Comparison of ENCODE assay signal across 8 worm cellular contexts in genomic region chrIV:13272494-13272893, ce11.
TF ChIP-seq lines count a peak whose summit lies in the region.

Gene unc-26 (minus strand): TSS chrIV:13272516.

TF ChIP-seq in whole organism, L1 larva, 84 proteins besides CTCF, POLR2A, EP300 and RAD21 (continues in another document):
- peak; percentile 32 to 45 for TF ChIP-seq lsy-2 (tag; optimal IDR thresholded peaks at IDR 0.05; lab: Kevin White, UChicago)
- TF ChIP-seq egl-13 (tag; optimal IDR thresholded peaks at IDR 0.05; lab: Kevin White, UChicago), result no peak
- peak; percentile 65 for TF ChIP-seq unc-86 (tag; optimal IDR thresholded peaks at IDR 0.05; lab: Kevin White, UChicago)
- TF ChIP-seq nhr-71 (tag; optimal IDR thresholded peaks at IDR 0.05; lab: Kevin White, UChicago), result peak; percentile 53
- TF ChIP-seq swsn-7 (tag; optimal IDR thresholded peaks at IDR 0.05; lab: Kevin White, UChicago), result peak; percentile 46
- TF ChIP-seq ceh-82 (tag; optimal IDR thresholded peaks at IDR 0.05; lab: Kevin White, UChicago), result peak in 1 of 3 experiments; percentile 63
- TF ChIP-seq nhr-20 (tag; optimal IDR thresholded peaks at IDR 0.05; lab: Kevin White, UChicago), result no peak
- TF ChIP-seq efl-1 (optimal IDR thresholded peaks at IDR 0.05; lab: Kevin White, UChicago), result peak; percentile 47 to 60
- TF ChIP-seq efl-1 (GFP tag; optimal IDR thresholded peaks at IDR 0.05 in 1 of 2; lab: Kevin White, UChicago), result no peak
- peak in 1 of 3 experiments; percentile 6 for TF ChIP-seq dpl-1 (GFP tag; optimal IDR thresholded peaks at IDR 0.05; lab: Kevin White, UChicago)
- no peak for TF ChIP-seq lin-39 (tag; optimal IDR thresholded peaks at IDR 0.05; lab: Kevin White, UChicago)

TF ChIP-seq in whole organism, L2 larva, 48 proteins besides CTCF, POLR2A, EP300 and RAD21 (continues in another document):
- TF ChIP-seq Y55F3AM.14 (GFP tag; optimal IDR thresholded peaks at IDR 0.05; lab: Kevin White, UChicago) (no peak), lin-11 (tag; optimal IDR thresholded peaks at IDR 0.05; lab: Kevin White, UChicago) (no peak), unc-55 (GFP tag; optimal IDR thresholded peaks at IDR 0.05; lab: Kevin White, UChicago) (peak; percentile 82), crh-2 (tag; optimal IDR thresholded peaks at IDR 0.05; lab: Kevin White, UChicago) (no peak), unc-39 (tag; optimal IDR thresholded peaks at IDR 0.05; lab: Kevin White, UChicago) (no peak), fos-1 (tag; optimal IDR thresholded peaks at IDR 0.05; lab: Kevin White, UChicago) (no peak), nhr-6 (tag; optimal IDR thresholded peaks at IDR 0.05; lab: Kevin White, UChicago) (no peak), nhr-77 (tag; optimal IDR thresholded peaks at IDR 0.05; lab: Kevin White, UChicago) (no peak), dmd-4 (tag; optimal IDR thresholded peaks at IDR 0.05; lab: Kevin White, UChicago) (no peak), egl-27 (tag; optimal IDR thresholded peaks at IDR 0.05; lab: Kevin White, UChicago) (no peak), lin-13 (GFP tag; optimal IDR thresholded peaks at IDR 0.05; lab: Kevin White, UChicago) (no peak), snpc-4 (tag; optimal IDR thresholded peaks at IDR 0.05; lab: Kevin White, UChicago) (no peak)

TF ChIP-seq in whole organism, L3 larva, 47 proteins besides CTCF, POLR2A, EP300 and RAD21:
- peak; percentile 71 for TF ChIP-seq egl-5 (tag; optimal IDR thresholded peaks at IDR 0.05; lab: Kevin White, UChicago)
- TF ChIP-seq nhr-23 (tag; optimal IDR thresholded peaks at IDR 0.05; lab: Kevin White, UChicago), result no peak
- TF ChIP-seq hmg-11 (tag; optimal IDR thresholded peaks at IDR 0.05; lab: Kevin White, UChicago), result peak; percentile 86
- TF ChIP-seq lin-39 (tag; optimal IDR thresholded peaks at IDR 0.05; lab: Kevin White, UChicago), result peak; percentile 22
- peak; percentile 80 for TF ChIP-seq nfya-1 (tag; optimal IDR thresholded peaks at IDR 0.05; lab: Kevin White, UChicago; ENCODE audit: insufficient read depth)
- peak; percentile 17 for TF ChIP-seq lin-15B (tag; optimal IDR thresholded peaks at IDR 0.05; lab: Kevin White, UChicago)
- TF ChIP-seq daf-12 (tag; optimal IDR thresholded peaks at IDR 0.05; lab: Kevin White, UChicago), result no peak
- TF ChIP-seq nhr-77 (tag; optimal IDR thresholded peaks at IDR 0.05; lab: Kevin White, UChicago), result no peak
- TF ChIP-seq elt-1 (tag; optimal IDR thresholded peaks at IDR 0.05; lab: Kevin White, UChicago), result no peak
- no peak for TF ChIP-seq ztf-11 (tag; optimal IDR thresholded peaks at IDR 0.05; lab: Kevin White, UChicago)
- TF ChIP-seq lsy-12 (tag; optimal IDR thresholded peaks at IDR 0.05; lab: Kevin White, UChicago), result no peak

TF ChIP-seq in whole organism, L4 larva, 104 proteins besides CTCF, POLR2A, EP300 and RAD21 (continues in another document):
- TF ChIP-seq pqm-1 (tag; optimal IDR thresholded peaks at IDR 0.05; lab: Kevin White, UChicago) (no peak), R02D3.7 (tag; optimal IDR thresholded peaks at IDR 0.05; lab: Kevin White, UChicago) (no peak), attf-4 (tag; optimal IDR thresholded peaks at IDR 0.05; lab: Kevin White, UChicago) (no peak), lim-7 (GFP tag; IDR thresholded peaks at IDR 0.05; lab: Robert Waterston, UW) (no peak), snpc-1.2 (GFP tag; IDR thresholded peaks at IDR 0.05; lab: Robert Waterston, UW) (no peak), lsy-2 (tag; optimal IDR thresholded peaks at IDR 0.05; lab: Kevin White, UChicago) (peak in 1 of 2 experiments; percentile 53), ZK546.5 (tag; optimal IDR thresholded peaks at IDR 0.05; lab: Kevin White, UChicago) (no peak), mes-2 (tag; optimal IDR thresholded peaks at IDR 0.05; lab: Kevin White, UChicago; ENCODE audit: poor library complexity, severe bottlenecking) (no peak), fos-1 (tag; optimal IDR thresholded peaks at IDR 0.05; lab: Kevin White, UChicago) (no peak), php-3 (GFP tag; IDR thresholded peaks at IDR 0.05; lab: Robert Waterston, UW) (no peak), rbr-2 (tag; optimal IDR thresholded peaks at IDR 0.05; lab: Kevin White, UChicago) (peak; percentile 53), sdz-12 (GFP tag; optimal IDR thresholded peaks at IDR 0.05; lab: Kevin White, UChicago) (no peak)

TF ChIP-seq in whole organism, late embryonic, 69 proteins besides CTCF, POLR2A, EP300 and RAD21:
- TF ChIP-seq unc-42 (tag; optimal IDR thresholded peaks at IDR 0.05; lab: Kevin White, UChicago), result peak; percentile 36
- peak; percentile 44 for TF ChIP-seq fax-1 (tag; optimal IDR thresholded peaks at IDR 0.05; lab: Kevin White, UChicago)
- TF ChIP-seq ceh-31 (tag; optimal IDR thresholded peaks at IDR 0.05; lab: Kevin White, UChicago), result peak; percentile 22
- peak; percentile 17 for TF ChIP-seq nfya-1 (tag; optimal IDR thresholded peaks at IDR 0.05; lab: Kevin White, UChicago)
- no peak for TF ChIP-seq ama-1 (optimal IDR thresholded peaks at IDR 0.05; lab: Kevin White, UChicago)
- no peak for TF ChIP-seq unc-86 (tag; optimal IDR thresholded peaks at IDR 0.05; lab: Kevin White, UChicago)
- no peak for TF ChIP-seq tbx-2 (tag; optimal IDR thresholded peaks at IDR 0.05; lab: Kevin White, UChicago)
- TF ChIP-seq ref-2 (tag; optimal IDR thresholded peaks at IDR 0.05; lab: Kevin White, UChicago), result no peak
- TF ChIP-seq ceh-18 (tag; optimal IDR thresholded peaks at IDR 0.05; lab: Kevin White, UChicago), result peak; percentile 12

TF ChIP-seq in whole organism, midembryonic, 9 proteins besides CTCF, POLR2A, EP300 and RAD21:
- TF ChIP-seq flt-1 (GFP tag; IDR thresholded peaks at IDR 0.05; lab: Robert Waterston, UW) (0 out of 2 replicates have a peak, but pooled peaks have one; percentile 32), ref-1 (GFP tag; conservative IDR thresholded peaks at IDR 0.05; lab: Robert Waterston, UW) (no peak)

TF ChIP-seq in whole organism, mixed stage, embryonic, 35 proteins besides CTCF, POLR2A, EP300 and RAD21:
- TF ChIP-seq ceh-83 (GFP tag; optimal IDR thresholded peaks at IDR 0.05; lab: Kevin White, UChicago) (no peak), ceh-39 (tag; optimal IDR thresholded peaks at IDR 0.05; lab: Kevin White, UChicago) (no peak), lsy-2 (tag; optimal IDR thresholded peaks at IDR 0.05; lab: Kevin White, UChicago) (no peak), snpc-4 (tag; optimal IDR thresholded peaks at IDR 0.05; lab: Kevin White, UChicago) (no peak), lin-13 (tag; optimal IDR thresholded peaks at IDR 0.05; lab: Kevin White, UChicago) (no peak), tbx-8 (GFP tag; optimal IDR thresholded peaks at IDR 0.05; lab: Kevin White, UChicago) (no peak), pha-4 (tag; optimal IDR thresholded peaks at IDR 0.05; lab: Kevin White, UChicago) (no peak), ztf-11 (tag; optimal IDR thresholded peaks at IDR 0.05; lab: Kevin White, UChicago) (no peak), nhr-76 (tag; optimal IDR thresholded peaks at IDR 0.05; lab: Kevin White, UChicago) (no peak), nhr-12 (tag; optimal IDR thresholded peaks at IDR 0.05; lab: Kevin White, UChicago) (no peak), ces-1 (GFP tag; optimal IDR thresholded peaks at IDR 0.05; lab: Kevin White, UChicago) (peak; percentile 74), lin-32 (GFP tag; optimal IDR thresholded peaks at IDR 0.05; lab: Kevin White, UChicago) (no peak), drap-1 (GFP tag; optimal IDR thresholded peaks at IDR 0.05; lab: Kevin White, UChicago) (no peak), mab-5 (tag; optimal IDR thresholded peaks at IDR 0.05; lab: Kevin White, UChicago) (no peak), sptf-1 (tag; optimal IDR thresholded peaks at IDR 0.05; lab: Kevin White, UChicago) (peak; percentile 28)
TF ChIP-seq in whole organism, mixed stage, embryonic: peak in this region for 2.

TF ChIP-seq in whole organism, young adult, 124 proteins besides CTCF, POLR2A, EP300 and RAD21:
- TF ChIP-seq lin-35 (GFP tag; optimal IDR thresholded peaks at IDR 0.05; lab: Kevin White, UChicago) (no peak), lin-26 (GFP tag; IDR thresholded peaks at IDR 0.05; lab: Robert Waterston, UW) (no peak), dpff-1 (tag; optimal IDR thresholded peaks at IDR 0.05; lab: Kevin White, UChicago) (no peak), F57C9.4 (tag; optimal IDR thresholded peaks at IDR 0.05; lab: Kevin White, UChicago) (no peak), F39B2.1 (GFP tag; IDR thresholded peaks at IDR 0.05; lab: Robert Waterston, UW) (no peak), efl-1 (GFP tag; optimal IDR thresholded peaks at IDR 0.05; lab: Kevin White, UChicago) (no peak), hmg-1.2 (GFP tag; IDR thresholded peaks at IDR 0.05; lab: Robert Waterston, UW) (peak; percentile 93)
